Fruit fly (Drosophila melanogaster) whole organism, prepupa: Measurements from ENCODE around the gene Gdi.

Source experiments
- Blimp-1 ChIP-seq: fragments of 200-800 bp; sonication (Bioruptor generic); optimal IDR thresholded peaks from 3 replicates; lab custom pipeline; 2017; ENCODE audit warnings: missing biosample characterization, missing genetic modification characterization, mild to moderate bottlenecking, moderate library complexity, missing genetic modification reagents
- CG10631 ChIP-seq: fragments of 200-800 bp; sonication (Bioruptor generic); optimal IDR thresholded peaks from 2 replicates; lab custom pipeline; 2016; ENCODE audit warnings: missing biosample characterization, missing genetic modification characterization
- CG10669 ChIP-seq: fragments of 200-800 bp; sonication (Bioruptor generic); optimal IDR thresholded peaks from 3 replicates; lab custom pipeline; 2018; ENCODE audit warnings: missing biosample characterization, mild to moderate bottlenecking, missing genetic modification characterization, moderate library complexity
- CG11294 ChIP-seq: fragments of 200-800 bp; sonication (Bioruptor generic); IDR thresholded peaks from 2 replicates; pipeline ENCODE4 v1.3.6; 2022; ENCODE audit warnings: missing biosample characterization, missing genetic modification characterization
- CG15336 ChIP-seq: fragments of 200-800 bp; sonication (Bioruptor generic); IDR thresholded peaks from 2 replicates; pipeline ENCODE4 v1.3.6; 2022; ENCODE audit warnings: missing biosample characterization, missing genetic modification characterization
- CG1621 ChIP-seq: fragments of 200-800 bp; sonication (Bioruptor generic); optimal IDR thresholded peaks from 3 replicates; lab custom pipeline; 2018; ENCODE audit warnings: missing biosample characterization, mild to moderate bottlenecking, missing genetic modification characterization
- CG16779 ChIP-seq: fragments of 200-800 bp; sonication (Bioruptor generic); optimal IDR thresholded peaks from 3 replicates; lab custom pipeline; 2017; ENCODE audit warnings: missing biosample characterization, mild to moderate bottlenecking, missing genetic modification characterization
- CG31627 ChIP-seq: fragments of 200-800 bp; sonication (Bioruptor generic); optimal IDR thresholded peaks from 3 replicates; lab custom pipeline; 2016; ENCODE audit warnings: missing biosample characterization, missing genetic modification characterization
- CG34406 ChIP-seq: fragments of 200-800 bp; sonication (Bioruptor generic); optimal IDR thresholded peaks from 3 replicates; lab custom pipeline; 2016; ENCODE audit warnings: missing biosample characterization, missing genetic modification characterization
- CG3919 ChIP-seq: fragments of 200-800 bp; sonication (Bioruptor generic); optimal IDR thresholded peaks from 3 replicates; lab custom pipeline; 2016; ENCODE audit warnings: missing biosample characterization, missing genetic modification characterization
- CG6276 ChIP-seq: fragments of 200-800 bp; sonication (Bioruptor generic); optimal IDR thresholded peaks from 2 replicates; lab custom pipeline; 2017; ENCODE audit warnings: missing biosample characterization, mild to moderate bottlenecking, missing genetic modification characterization
- CG6792 ChIP-seq: fragments of 200-800 bp; sonication (Bioruptor generic); optimal IDR thresholded peaks from 3 replicates; lab custom pipeline; 2016; ENCODE audit warnings: missing biosample characterization, missing genetic modification characterization
- CG6808 ChIP-seq: fragments of 200-800 bp; sonication (Bioruptor generic); optimal IDR thresholded peaks from 3 replicates; lab custom pipeline; 2017; ENCODE audit warnings: missing biosample characterization, missing genetic modification characterization, mild to moderate bottlenecking, moderate library complexity, missing genetic modification reagents
- CG7368 ChIP-seq: fragments of 200-800 bp; sonication (Bioruptor generic); optimal IDR thresholded peaks from 3 replicates; lab custom pipeline; 2016; ENCODE audit warnings: missing biosample characterization, missing genetic modification characterization
- CG8119 ChIP-seq: fragments of 200-800 bp; sonication (Bioruptor generic); IDR thresholded peaks from 3 replicates; pipeline ENCODE4 v1.3.6; 2022; ENCODE audit warnings: missing biosample characterization, missing genetic modification characterization
- CG8632 ChIP-seq: fragments of 200-800 bp; sonication (Bioruptor generic); optimal IDR thresholded peaks from 3 replicates; lab custom pipeline; 2016; ENCODE audit warnings: missing biosample characterization, missing genetic modification characterization
- Eip75B ChIP-seq: fragments of 200-800 bp; sonication (Bioruptor generic); optimal IDR thresholded peaks from 3 replicates; lab custom pipeline; 2016; ENCODE audit warnings: missing biosample characterization, missing genetic modification characterization
- Eip78C ChIP-seq: fragments of 200-800 bp; sonication (Bioruptor generic); peaks from one replicate; lab custom pipeline; 2016; ENCODE audit warnings: missing biosample characterization, missing genetic modification characterization
- Ets21C ChIP-seq: fragments of 200-800 bp; sonication (Bioruptor generic); optimal IDR thresholded peaks from 3 replicates; lab custom pipeline; 2016; ENCODE audit warnings: missing biosample characterization, missing genetic modification characterization
- Ets96B ChIP-seq: fragments of 200-800 bp; optimal IDR thresholded peaks from 2 replicates; lab custom pipeline; 2019; ENCODE audit warnings: missing biosample characterization, mild to moderate bottlenecking, missing genetic modification characterization, moderate library complexity
- Gug ChIP-seq: fragments of 200-800 bp; sonication (Bioruptor generic); IDR thresholded peaks from 2 replicates; pipeline ENCODE4 v1.3.6; 2022; ENCODE audit warnings: missing biosample characterization, missing genetic modification characterization
- Hr38 ChIP-seq: sonication (Bioruptor generic); optimal IDR thresholded peaks from 2 replicates; lab custom pipeline; 2016; ENCODE audit warnings: missing biosample characterization, missing genetic modification characterization
- Hr39 ChIP-seq: fragments of 200-800 bp; sonication (Bioruptor generic); optimal IDR thresholded peaks from 2 replicates; lab custom pipeline; 2016; ENCODE audit warnings: missing biosample characterization, missing genetic modification characterization
- Lpt ChIP-seq: fragments of 200-800 bp; sonication (Bioruptor generic); optimal IDR thresholded peaks from 3 replicates; lab custom pipeline; 2016; ENCODE audit warnings: missing biosample characterization, missing genetic modification characterization
- OdsH ChIP-seq: fragments of 200-800 bp; sonication (Bioruptor generic); optimal IDR thresholded peaks from 3 replicates; lab custom pipeline; 2016; ENCODE audit warnings: missing biosample characterization, missing genetic modification characterization
- Smox ChIP-seq: fragments of 200-800 bp; sonication (Bioruptor generic); optimal IDR thresholded peaks from 3 replicates; lab custom pipeline; 2016; ENCODE audit warnings: missing biosample characterization, missing genetic modification characterization
- Sox102F ChIP-seq: fragments of 200-800 bp; sonication (Bioruptor generic); optimal IDR thresholded peaks from 2 replicates; lab custom pipeline; 2016; ENCODE audit warnings: missing biosample characterization, mild to moderate bottlenecking, missing genetic modification characterization
- Sox14 ChIP-seq: fragments of 200-800 bp; sonication (Bioruptor generic); optimal IDR thresholded peaks from 3 replicates; lab custom pipeline; 2016; ENCODE audit warnings: missing biosample characterization, missing genetic modification characterization
- Sox15 ChIP-seq: fragments of 200-800 bp; sonication (Bioruptor generic); optimal IDR thresholded peaks from 3 replicates; lab custom pipeline; 2016; ENCODE audit warnings: missing biosample characterization, missing genetic modification characterization
- cyc ChIP-seq: fragments of 200-800 bp; sonication (Bioruptor generic); optimal IDR thresholded peaks from 3 replicates; lab custom pipeline; 2016; ENCODE audit warnings: missing biosample characterization, missing genetic modification characterization
- dac ChIP-seq: fragments of 200-800 bp; sonication (Bioruptor generic); optimal IDR thresholded peaks from 2 replicates; lab custom pipeline; 2017; ENCODE audit warnings: missing biosample characterization, mild to moderate bottlenecking, missing genetic modification characterization
- esn ChIP-seq: fragments of 200-800 bp; sonication (Bioruptor generic); optimal IDR thresholded peaks from 2 replicates; lab custom pipeline; 2016; ENCODE audit warnings: missing biosample characterization, mild to moderate bottlenecking, missing genetic modification characterization, moderate library complexity
- fd59A ChIP-seq: fragments of 200-800 bp; sonication (Bioruptor generic); optimal IDR thresholded peaks from 2 replicates; lab custom pipeline; 2017; ENCODE audit warnings: missing biosample characterization, mild to moderate bottlenecking, missing genetic modification characterization, missing genetic modification reagents
- fd85E ChIP-seq: fragments of 200-800 bp; sonication (Bioruptor generic); optimal IDR thresholded peaks from 3 replicates; lab custom pipeline; 2016; ENCODE audit warnings: missing biosample characterization, missing genetic modification characterization
- fkh ChIP-seq: fragments of 200-800 bp; sonication (Bioruptor generic); optimal IDR thresholded peaks from 3 replicates; lab custom pipeline; 2017; ENCODE audit warnings: missing biosample characterization, mild to moderate bottlenecking, missing genetic modification characterization, moderate library complexity
- lz ChIP-seq: fragments of 200-800 bp; sonication (Bioruptor generic); optimal IDR thresholded peaks from 3 replicates; lab custom pipeline; 2016; ENCODE audit warnings: missing biosample characterization, missing genetic modification characterization
- pdm3 ChIP-seq: fragments of 200-800 bp; sonication (Bioruptor generic); optimal IDR thresholded peaks from 3 replicates; lab custom pipeline; 2016; ENCODE audit warnings: missing biosample characterization, missing genetic modification characterization
- ss ChIP-seq, 2 experiments: fragments of 200-800 bp; sonication (Bioruptor generic); optimal IDR thresholded peaks; 2 replicates in 1 of 2; 3 replicates in 1 of 2; lab custom pipeline; 2017 to 2018; ENCODE audit warnings: mild to moderate bottlenecking in 2 of 2, missing biosample characterization in 2 of 2, missing genetic modification characterization in 2 of 2, moderate library complexity in 1 of 2
- svp ChIP-seq: fragments of 200-800 bp; sonication (Bioruptor generic); peaks from one replicate; lab custom pipeline; 2016; ENCODE audit warnings: missing biosample characterization, missing genetic modification characterization
- topi ChIP-seq: fragments of 200-800 bp; sonication (Bioruptor generic); optimal IDR thresholded peaks from 3 replicates; lab custom pipeline; 2016; ENCODE audit warnings: missing biosample characterization, missing genetic modification characterization

Gdi gene

dm6 chr2L:9457456-9457855, 37.2 kb downstream of the Gdi start:
- TF ChIP-seq svp (GFP tag; lab: Kevin White, UChicago) (peak; percentile 69), Smox (GFP tag; lab: Kevin White, UChicago) (no peak)
- TF ChIP-seq, all 60 proteins: peak for 1

dm6 chr2L:9455157-9455556, 39.5 kb downstream of the Gdi start:
- TF ChIP-seq CG34406 (GFP tag; lab: Kevin White, UChicago) (no peak), CG6276 (GFP tag; lab: Kevin White, UChicago) (no peak), CG10669 (no peak), CG10631 (no peak), CG31627 (no peak), Blimp-1 (GFP tag; lab: Kevin White, UChicago) (no peak), esn (GFP tag; lab: Kevin White, UChicago) (no peak), Gug (GFP tag; lab: Robert Waterston, UW) (no peak), Ets96B (tag; lab: Kevin White, UChicago) (no peak), Eip75B (GFP tag; lab: Kevin White, UChicago) (no peak), Eip78C (GFP tag; lab: Kevin White, UChicago) (no peak), Hr38 (GFP tag; lab: Kevin White, UChicago) (no peak), CG8632 (GFP tag; lab: Kevin White, UChicago) (no peak), CG8119 (no peak)
- TF ChIP-seq, all 60 proteins: peak for 0

DNA sequence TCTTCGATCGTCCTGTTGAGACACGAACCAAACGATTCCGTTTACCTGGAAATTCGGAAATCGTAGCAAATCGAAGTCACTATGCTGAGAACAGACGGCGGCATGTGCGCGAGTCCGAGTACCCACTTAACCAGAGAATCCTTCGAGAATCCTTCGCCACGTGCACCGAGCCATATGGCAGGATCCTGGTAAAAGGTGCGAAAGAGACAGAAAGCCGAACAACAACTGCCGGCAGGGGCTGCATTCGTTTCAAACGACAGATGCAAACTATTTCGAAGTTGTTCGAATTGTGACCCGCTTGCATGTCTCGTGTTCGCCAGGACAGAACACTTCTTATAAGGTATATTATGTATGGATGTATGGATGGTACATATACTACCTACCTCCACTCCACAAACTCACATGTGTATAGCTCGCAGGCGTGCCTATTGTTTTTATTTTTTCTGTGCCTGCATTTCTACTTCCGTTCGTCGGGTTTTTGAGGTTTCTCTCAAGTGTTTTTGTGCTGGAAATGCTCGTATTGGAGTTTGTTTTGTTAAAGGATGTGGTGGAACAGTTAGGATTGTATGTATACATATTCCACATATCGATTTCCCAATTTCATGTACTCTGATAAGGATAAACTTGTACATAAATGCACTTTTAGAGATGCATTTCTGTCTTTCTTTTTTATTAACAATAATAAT, 40.2 kb downstream of the Gdi start:
- TF ChIP-seq CG11294 (GFP tag; lab: Robert Waterston, UW) (no peak), CG6808 (no peak), dac (GFP tag; lab: Kevin White, UChicago) (no peak)

DNA sequence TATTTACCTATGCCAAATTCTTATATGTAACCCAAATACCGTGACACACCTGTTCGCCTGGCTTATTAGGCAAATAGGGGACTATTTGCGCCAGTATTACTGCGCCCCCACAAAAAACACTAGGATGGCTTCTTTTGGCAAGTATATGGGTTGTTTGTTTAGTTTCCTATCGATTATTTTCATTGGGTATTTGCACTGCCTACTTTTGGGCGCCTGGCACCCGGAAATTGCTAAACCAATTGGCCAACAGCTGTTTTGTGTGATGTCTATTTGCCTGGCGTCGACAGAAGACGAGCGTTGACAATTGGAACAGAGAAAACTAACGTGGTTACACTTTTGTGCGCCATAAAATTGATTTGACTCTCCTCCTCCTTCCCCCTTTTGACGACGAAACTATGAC, 41.7 kb downstream of the Gdi start:
- TF ChIP-seq fkh (GFP tag; lab: Kevin White, UChicago) (peak; percentile 30), topi (GFP tag; lab: Kevin White, UChicago) (no peak)
- TF ChIP-seq, all 60 proteins: peak for 1

dm6 chr2L:9449257-9449972, 45.3 kb downstream of the Gdi start:
- TF ChIP-seq CG31627 (peak; percentile 92), esn (GFP tag; lab: Kevin White, UChicago) (peak; percentile 95), CG34406 (GFP tag; lab: Kevin White, UChicago) (peak; percentile 94), Eip78C (GFP tag; lab: Kevin White, UChicago) (peak; percentile 97), CG10631 (peak; percentile 97), CG16779 (tag; lab: Kevin White, UChicago) (peak; percentile 79), topi (GFP tag; lab: Kevin White, UChicago) (peak; percentile 90), Lpt (peak; percentile 93), Sox15 (GFP tag; lab: Kevin White, UChicago) (peak; percentile 96), fkh (GFP tag; lab: Kevin White, UChicago) (peak; percentile 98), cyc (GFP tag; lab: Kevin White, UChicago) (peak; percentile 92), CG6792 (GFP tag; lab: Kevin White, UChicago) (peak; percentile 96), CG3919 (GFP tag; lab: Kevin White, UChicago) (peak; percentile 91), Sox14 (GFP tag; lab: Kevin White, UChicago) (peak; percentile 96), svp (GFP tag; lab: Kevin White, UChicago) (peak; percentile 97), CG8119 (peak; percentile 98), fd85E (GFP tag; lab: Kevin White, UChicago) (peak; percentile 86), CG7368 (peak; percentile 93), Hr39 (GFP tag; lab: Kevin White, UChicago) (peak; percentile 83), CG1621 (tag; lab: Kevin White, UChicago) (peak; percentile 89), lz (GFP tag; lab: Kevin White, UChicago) (peak; percentile 73), pdm3 (GFP tag; lab: Kevin White, UChicago) (peak; percentile 87), CG15336 (GFP tag; lab: Robert Waterston, UW) (peak; percentile 97), OdsH (GFP tag; lab: Kevin White, UChicago) (peak; percentile 97), ss (GFP tag; optimal IDR thresholded peaks at IDR 0.05; lab: Kevin White, UChicago) (peak; percentile 95 to 96), Sox102F (GFP tag; lab: Kevin White, UChicago) (peak; percentile 89), Gug (GFP tag; lab: Robert Waterston, UW) (peak; percentile 94), Ets21C (GFP tag; lab: Kevin White, UChicago) (peak; percentile 84), Blimp-1 (GFP tag; lab: Kevin White, UChicago) (peak; percentile 91), Smox (GFP tag; lab: Kevin White, UChicago) (peak; percentile 86), fd59A (GFP tag; lab: Kevin White, UChicago) (peak; percentile 95)
